Worm (Caenorhabditis elegans) whole organism, L2 larva: ENCODE results near the gene nspd-6.
A peak's percentile ranks its signal among the peaks of the same experiment; 100 is the strongest.

Source experiments
- C34F6.9 ChIP-seq: fragments of 150-350 bp; optimal IDR thresholded peaks from 2 replicates; lab custom pipeline; 2014; ENCODE audit warnings: missing biosample characterization, missing genetic modification characterization
- F13H6.1 ChIP-seq: sonication (generic microtip); optimal IDR thresholded peaks from 2 replicates; lab custom pipeline; 2016; ENCODE audit warnings: missing genetic modification characterization, missing compliant biosample characterization
- R02D3.7 ChIP-seq: fragments of 150-350 bp; optimal IDR thresholded peaks from 2 replicates; lab custom pipeline; 2014; ENCODE audit warnings: missing biosample characterization, missing genetic modification characterization
- Y55F3AM.14 ChIP-seq: fragments of 200-800 bp; sonication (Bioruptor generic); optimal IDR thresholded peaks from 2 replicates; lab custom pipeline; 2018; ENCODE audit warnings: mild to moderate bottlenecking, missing genetic modification characterization, missing compliant biosample characterization
- ZK546.5 ChIP-seq: sonication (generic microtip); optimal IDR thresholded peaks from 2 replicates; lab custom pipeline; 2017; ENCODE audit warnings: missing biosample characterization, missing genetic modification characterization
- alr-1 ChIP-seq: fragments of 150-350 bp; optimal IDR thresholded peaks from 2 replicates; lab custom pipeline; 2014; ENCODE audit warnings: missing biosample characterization, missing genetic modification characterization
- aly-2 ChIP-seq: fragments of 150-350 bp; optimal IDR thresholded peaks from 2 replicates; lab custom pipeline; 2014; ENCODE audit warnings: missing biosample characterization, missing genetic modification characterization
- ama-1 ChIP-seq: fragments of 150-350 bp; optimal IDR thresholded peaks from 2 replicates; lab custom pipeline; 2018; ENCODE audit warnings: inconsistent platforms
- blmp-1 ChIP-seq: sonication (generic microtip); optimal IDR thresholded peaks from 2 replicates; lab custom pipeline; 2017; ENCODE audit warnings: missing genetic modification characterization, mild to moderate bottlenecking, missing compliant biosample characterization, antibody characterized with exemption, moderate library complexity; ENCODE audit not compliant: insufficient read depth
- ceh-16 ChIP-seq: fragments of 150-350 bp; optimal IDR thresholded peaks from 2 replicates; lab custom pipeline; 2014; ENCODE audit warnings: missing biosample characterization, missing genetic modification characterization
- ceh-82 ChIP-seq: fragments of 150-350 bp; optimal IDR thresholded peaks from 2 replicates; lab custom pipeline; 2014; ENCODE audit warnings: missing biosample characterization, missing genetic modification characterization
- crh-2 ChIP-seq: sonication (generic microtip); optimal IDR thresholded peaks from 2 replicates; lab custom pipeline; 2017; ENCODE audit warnings: missing biosample characterization, missing genetic modification characterization
- dmd-4 ChIP-seq: sonication (generic microtip); optimal IDR thresholded peaks from 2 replicates; lab custom pipeline; 2017; ENCODE audit warnings: missing biosample characterization, missing genetic modification characterization
- egl-27 ChIP-seq: sonication (generic microtip); optimal IDR thresholded peaks from 3 replicates; lab custom pipeline; 2017; ENCODE audit warnings: missing biosample characterization, missing genetic modification reagents, missing genetic modification characterization
- elt-1 ChIP-seq: fragments of 150-350 bp; optimal IDR thresholded peaks from 2 replicates; lab custom pipeline; 2014; ENCODE audit warnings: missing biosample characterization, missing genetic modification characterization
- elt-3 ChIP-seq: sonication (generic microtip); optimal IDR thresholded peaks from 2 replicates; lab custom pipeline; 2017; ENCODE audit warnings: missing biosample characterization, missing genetic modification characterization
- fos-1 ChIP-seq: fragments of 150-350 bp; optimal IDR thresholded peaks from 2 replicates; lab custom pipeline; 2014; ENCODE audit warnings: missing biosample characterization, missing genetic modification characterization
- gmeb-1 ChIP-seq: fragments of 150-350 bp; optimal IDR thresholded peaks from 2 replicates; lab custom pipeline; 2014; ENCODE audit warnings: missing biosample characterization, missing genetic modification characterization
- lin-11 ChIP-seq: fragments of 150-350 bp; sonication (generic microtip); optimal IDR thresholded peaks from 2 replicates; lab custom pipeline; 2014; ENCODE audit warnings: missing biosample characterization, missing genetic modification characterization, inconsistent platforms, mixed read lengths
- lin-13 ChIP-seq: fragments of 150-350 bp; optimal IDR thresholded peaks from 2 replicates; lab custom pipeline; 2014; ENCODE audit warnings: missing biosample characterization, missing genetic modification reagents, missing genetic modification characterization
- lin-39 ChIP-seq: fragments of 150-350 bp; optimal IDR thresholded peaks from 2 replicates; lab custom pipeline; 2014; ENCODE audit warnings: missing biosample characterization, missing genetic modification reagents, missing genetic modification characterization
- lsy-2 ChIP-seq, 2 experiments: fragments of 150-350 bp in 1 of 2; sonication (generic microtip) in 1 of 2; optimal IDR thresholded peaks; 2 replicates each; lab custom pipeline; 2014 to 2017; ENCODE audit warnings: missing biosample characterization in 2 of 2, missing genetic modification characterization in 2 of 2
- mab-5 ChIP-seq: fragments of 150-350 bp; optimal IDR thresholded peaks from 2 replicates; lab custom pipeline; 2014; ENCODE audit warnings: missing biosample characterization, missing genetic modification characterization
- mbf-1 ChIP-seq: sonication (generic microtip); optimal IDR thresholded peaks from 2 replicates; lab custom pipeline; 2017; ENCODE audit warnings: missing biosample characterization, missing genetic modification characterization
- mdl-1 ChIP-seq, 2 experiments: fragments of 150-350 bp in 1 of 2; sonication (generic microtip) in 1 of 2; optimal IDR thresholded peaks; 2 replicates each; lab custom pipeline; 2017; ENCODE audit warnings: missing biosample characterization in 2 of 2, missing genetic modification characterization in 2 of 2
- nhr-10 ChIP-seq: sonication (generic microtip); optimal IDR thresholded peaks from 2 replicates; lab custom pipeline; 2017; ENCODE audit warnings: missing biosample characterization, missing genetic modification characterization
- nhr-11 ChIP-seq: fragments of 150-350 bp; optimal IDR thresholded peaks from 2 replicates; lab custom pipeline; 2014; ENCODE audit warnings: missing biosample characterization, missing genetic modification characterization
- nhr-12 ChIP-seq: fragments of 150-350 bp; optimal IDR thresholded peaks from 2 replicates; lab custom pipeline; 2014; ENCODE audit warnings: missing biosample characterization, missing genetic modification characterization
- nhr-129 ChIP-seq: fragments of 150-350 bp; optimal IDR thresholded peaks from 2 replicates; lab custom pipeline; 2014; ENCODE audit warnings: missing biosample characterization, missing genetic modification characterization
- nhr-21 ChIP-seq: fragments of 150-350 bp; optimal IDR thresholded peaks from 2 replicates; lab custom pipeline; 2014; ENCODE audit warnings: missing biosample characterization, missing genetic modification characterization
- nhr-23 ChIP-seq: fragments of 150-350 bp; optimal IDR thresholded peaks from 2 replicates; lab custom pipeline; 2014; ENCODE audit warnings: missing biosample characterization, missing genetic modification reagents, missing genetic modification characterization
- nhr-237 ChIP-seq: fragments of 150-350 bp; optimal IDR thresholded peaks from 2 replicates; lab custom pipeline; 2014; ENCODE audit warnings: missing biosample characterization, missing genetic modification characterization
- nhr-25 ChIP-seq: fragments of 150-350 bp; sonication (generic microtip); optimal IDR thresholded peaks from 3 replicates; lab custom pipeline; 2014; ENCODE audit warnings: missing biosample characterization, missing genetic modification characterization
- nhr-6 ChIP-seq: fragments of 150-350 bp; optimal IDR thresholded peaks from 2 replicates; lab custom pipeline; 2014; ENCODE audit warnings: missing biosample characterization, missing genetic modification characterization
- nhr-77 ChIP-seq: fragments of 150-350 bp; optimal IDR thresholded peaks from 2 replicates; lab custom pipeline; 2014; ENCODE audit warnings: missing biosample characterization, missing genetic modification characterization
- peb-1 ChIP-seq: fragments of 150-350 bp; optimal IDR thresholded peaks from 2 replicates; lab custom pipeline; 2014; ENCODE audit warnings: missing biosample characterization, missing genetic modification characterization
- sem-4 ChIP-seq: fragments of 150-350 bp; optimal IDR thresholded peaks from 2 replicates; lab custom pipeline; 2014; ENCODE audit warnings: missing biosample characterization, missing genetic modification reagents, missing genetic modification characterization
- skn-1 ChIP-seq: sonication (generic microtip); optimal IDR thresholded peaks from 2 replicates; lab custom pipeline; 2017; ENCODE audit warnings: missing biosample characterization, missing genetic modification characterization
- sma-3 ChIP-seq: sonication (generic microtip); optimal IDR thresholded peaks from 2 replicates; lab custom pipeline; 2016; ENCODE audit warnings: missing genetic modification reagents, missing genetic modification characterization, missing compliant biosample characterization
- sma-9 ChIP-seq, 2 experiments: fragments of 150-350 bp in 1 of 2; sonication (generic microtip) in 1 of 2; optimal IDR thresholded peaks; 2 replicates each; lab custom pipeline; 2014 to 2016; ENCODE audit warnings: missing genetic modification characterization in 2 of 2, mild to moderate bottlenecking in 1 of 2, missing biosample characterization in 1 of 2, missing compliant biosample characterization in 1 of 2, missing genetic modification reagents in 1 of 2, moderate library complexity in 1 of 2
- snpc-4 ChIP-seq: fragments of 150-350 bp; optimal IDR thresholded peaks from 2 replicates; lab custom pipeline; 2014; ENCODE audit warnings: missing biosample characterization, missing genetic modification characterization
- unc-39 ChIP-seq: fragments of 150-350 bp; optimal IDR thresholded peaks from 2 replicates; lab custom pipeline; 2014; ENCODE audit warnings: missing biosample characterization, missing genetic modification characterization
- unc-55 ChIP-seq: fragments of 150-350 bp; sonication (generic microtip); optimal IDR thresholded peaks from 3 replicates; lab custom pipeline; 2014; ENCODE audit warnings: missing biosample characterization, missing genetic modification reagents, missing genetic modification characterization
- unc-62 ChIP-seq: fragments of 150-350 bp; optimal IDR thresholded peaks from 2 replicates; lab custom pipeline; 2014; ENCODE audit warnings: missing biosample characterization, missing genetic modification reagents, missing genetic modification characterization
- zag-1 ChIP-seq: fragments of 150-350 bp; optimal IDR thresholded peaks from 2 replicates; lab custom pipeline; 2014; ENCODE audit warnings: missing biosample characterization, missing genetic modification characterization
- ztf-1 ChIP-seq: fragments of 200-800 bp; sonication (Bioruptor generic); conservative IDR thresholded peaks from 2 replicates; pipeline ENCODE4 v1.3.6; 2022; ENCODE audit warnings: missing genetic modification characterization, missing compliant biosample characterization
- ztf-11 ChIP-seq: sonication (generic microtip); optimal IDR thresholded peaks from 2 replicates; lab custom pipeline; 2017; ENCODE audit warnings: missing biosample characterization, missing genetic modification characterization
- ztf-4 ChIP-seq: fragments of 150-350 bp; optimal IDR thresholded peaks from 2 replicates; lab custom pipeline; 2014; ENCODE audit warnings: missing biosample characterization, missing genetic modification characterization

Gene nspd-6

DNA sequence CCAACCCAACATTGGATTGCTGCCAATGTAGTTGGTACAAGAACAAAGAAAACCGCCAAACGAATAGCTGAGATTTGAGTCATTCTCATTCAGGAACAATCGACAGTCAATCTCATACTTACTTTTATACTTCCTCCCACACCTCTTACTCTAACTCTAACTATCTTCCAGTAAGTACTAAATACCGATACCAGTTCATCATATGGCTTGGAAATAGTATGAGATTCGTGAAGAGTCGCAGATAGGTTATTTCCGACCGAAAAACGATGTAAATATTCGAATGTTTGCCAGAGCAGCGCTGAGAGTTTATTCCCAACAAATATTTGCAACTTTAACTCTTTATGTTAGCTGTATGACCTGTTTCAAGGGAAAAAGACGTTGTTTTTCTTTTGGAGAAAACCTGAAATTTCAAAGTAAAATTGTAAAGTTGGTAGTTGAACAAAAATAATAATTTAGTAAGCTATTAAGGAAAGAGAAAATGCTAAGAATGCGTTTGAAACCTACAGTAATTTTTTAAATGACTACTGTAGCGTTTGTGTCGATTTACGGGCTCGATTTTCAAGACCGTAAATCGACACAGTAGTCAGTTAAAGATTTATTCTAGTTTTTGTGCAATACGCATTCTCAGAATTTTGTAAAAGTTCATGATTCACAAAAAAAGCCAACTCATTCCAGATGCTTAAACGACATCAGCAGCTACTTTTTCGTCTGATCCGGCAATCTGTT lies 21.1 kb upstream of the nspd-6 start, which contains the start of the genes W03F8.6 and mtrf-1L:
TSS of gene W03F8.6 (minus strand) at position 101 of the 726 bp plus-strand sequence.
TSS of gene mtrf-1L (plus strand) at position 676 of the 726 bp plus-strand sequence.
- peak; percentile 36 for TF ChIP-seq F13H6.1 (tag; lab: Kevin White, UChicago)
- no peak for TF ChIP-seq lsy-2 (tag; optimal IDR thresholded peaks at IDR 0.05; lab: Kevin White, UChicago)

DNA sequence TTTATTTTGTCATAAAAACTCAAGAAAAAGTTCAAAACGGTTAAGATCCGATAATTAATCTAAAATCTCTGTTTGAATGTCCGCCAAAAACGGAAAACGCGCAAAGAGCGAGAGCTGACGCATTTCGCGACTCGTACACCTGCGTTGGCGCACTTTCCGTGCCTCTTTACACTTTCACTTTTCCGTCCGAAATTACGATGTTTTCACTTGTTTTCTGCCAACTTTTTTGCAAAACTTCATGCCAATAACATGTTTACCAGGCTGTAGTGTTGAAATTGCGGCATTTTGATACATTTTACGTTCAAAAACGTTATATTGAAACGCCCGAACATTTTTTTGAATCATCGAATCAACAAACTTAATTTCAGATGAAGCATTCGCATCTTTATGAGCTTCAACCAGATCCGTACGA lies 18.2 kb upstream of the nspd-6 start, which contains the start of gene W03F8.4:
TSS of gene W03F8.4 (plus strand) at position 369 of the 412 bp plus-strand sequence.
- TF ChIP-seq F13H6.1 (tag; lab: Kevin White, UChicago), result peak; percentile 93
- peak; percentile 96 for TF ChIP-seq sma-9 (GFP tag; optimal IDR thresholded peaks at IDR 0.05; lab: Kevin White, UChicago)
- no peak for TF ChIP-seq sma-9 (tag; optimal IDR thresholded peaks at IDR 0.05; lab: Kevin White, UChicago)
- TF ChIP-seq lin-11 (tag; lab: Kevin White, UChicago), result peak; percentile 95
- no peak for TF ChIP-seq unc-39 (tag; lab: Kevin White, UChicago)
- peak; percentile 40 for TF ChIP-seq zag-1 (tag; lab: Kevin White, UChicago)
- TF ChIP-seq nhr-129 (tag; lab: Kevin White, UChicago), result peak; percentile 92
- no peak for TF ChIP-seq unc-62 (GFP tag; lab: Kevin White, UChicago)
- TF ChIP-seq fos-1 (tag; lab: Kevin White, UChicago), result peak; percentile 82
- TF ChIP-seq ztf-4 (tag; lab: Kevin White, UChicago), result peak; percentile 90
- peak; percentile 95 for TF ChIP-seq crh-2 (tag; lab: Kevin White, UChicago)
- TF ChIP-seq nhr-23 (tag; lab: Kevin White, UChicago), result no peak
- TF ChIP-seq ceh-82 (tag; lab: Kevin White, UChicago), result peak; percentile 63
- no peak for TF ChIP-seq alr-1 (tag; lab: Kevin White, UChicago)
- TF ChIP-seq lin-39 (tag; lab: Kevin White, UChicago), result no peak
- peak; percentile 89 for TF ChIP-seq nhr-6 (tag; lab: Kevin White, UChicago)
- TF ChIP-seq Y55F3AM.14 (GFP tag; lab: Kevin White, UChicago), result peak; percentile 72
- TF ChIP-seq nhr-11 (tag; lab: Kevin White, UChicago), result no peak
- no peak for TF ChIP-seq ama-1 (lab: Kevin White, UChicago)
- no peak for TF ChIP-seq elt-3
- no peak for TF ChIP-seq peb-1
- peak; percentile 39 for TF ChIP-seq nhr-237
- peak; percentile 97 for TF ChIP-seq sma-3 (GFP tag; lab: Kevin White, UChicago)
- peak; percentile 51 for TF ChIP-seq nhr-12 (tag; lab: Kevin White, UChicago)
- peak; percentile 3 to 15 for TF ChIP-seq mdl-1 (tag; optimal IDR thresholded peaks at IDR 0.05; lab: Kevin White, UChicago)
- TF ChIP-seq R02D3.7 (tag; lab: Kevin White, UChicago), result peak; percentile 76
- TF ChIP-seq nhr-25 (tag; lab: Kevin White, UChicago), result peak; percentile 96
- TF ChIP-seq snpc-4 (tag; lab: Kevin White, UChicago), result peak; percentile 86
- TF ChIP-seq nhr-10 (tag; lab: Kevin White, UChicago), result peak; percentile 57
- TF ChIP-seq ztf-1, result no peak
- peak; percentile 95 for TF ChIP-seq nhr-21 (tag; lab: Kevin White, UChicago)
- no peak for TF ChIP-seq mbf-1
- TF ChIP-seq gmeb-1 (tag; lab: Kevin White, UChicago), result peak; percentile 99
- peak; percentile 45 for TF ChIP-seq dmd-4
- peak; percentile 60 for TF ChIP-seq ZK546.5 (tag; lab: Kevin White, UChicago)
- TF ChIP-seq skn-1 (tag; lab: Kevin White, UChicago), result peak; percentile 59
- TF ChIP-seq mab-5 (tag; lab: Kevin White, UChicago), result peak; percentile 88
- TF ChIP-seq C34F6.9 (tag; lab: Kevin White, UChicago), result peak; percentile 94
- peak; percentile 92 to 96 for TF ChIP-seq lsy-2 (tag; optimal IDR thresholded peaks at IDR 0.05; lab: Kevin White, UChicago)
- TF ChIP-seq unc-55 (GFP tag; lab: Kevin White, UChicago), result peak; percentile 90
- TF ChIP-seq ztf-11 (tag; lab: Kevin White, UChicago), result no peak
- peak; percentile 82 for TF ChIP-seq ceh-16 (tag; lab: Kevin White, UChicago)
- TF ChIP-seq aly-2 (tag; lab: Kevin White, UChicago), result no peak
- TF ChIP-seq blmp-1 (tag; lab: Kevin White, UChicago), result peak; percentile 100
- peak; percentile 91 for TF ChIP-seq lin-13 (GFP tag; lab: Kevin White, UChicago)
- TF ChIP-seq nhr-77 (tag; lab: Kevin White, UChicago), result peak; percentile 60
- TF ChIP-seq elt-1 (tag; lab: Kevin White, UChicago), result no peak
- TF ChIP-seq sem-4 (tag; lab: Kevin White, UChicago), result peak; percentile 94
- peak; percentile 68 for TF ChIP-seq egl-27 (tag; lab: Kevin White, UChicago)
